Worm (Caenorhabditis elegans) whole organism, L4/young adult: ENCODE data around the gene srab-11.

Experiments used
- W03F9.2 ChIP-seq: fragments of 150-350 bp; optimal IDR thresholded peaks from 2 replicates; lab custom pipeline; 2014; ENCODE audit warnings: missing biosample characterization, missing genetic modification characterization
- him-1 ChIP-seq: sonication (generic microtip); optimal IDR thresholded peaks from 2 replicates; lab custom pipeline; 2016; ENCODE audit warnings: missing genotype, missing genetic modification reagents, missing genetic modification characterization, missing compliant biosample characterization

DNA sequence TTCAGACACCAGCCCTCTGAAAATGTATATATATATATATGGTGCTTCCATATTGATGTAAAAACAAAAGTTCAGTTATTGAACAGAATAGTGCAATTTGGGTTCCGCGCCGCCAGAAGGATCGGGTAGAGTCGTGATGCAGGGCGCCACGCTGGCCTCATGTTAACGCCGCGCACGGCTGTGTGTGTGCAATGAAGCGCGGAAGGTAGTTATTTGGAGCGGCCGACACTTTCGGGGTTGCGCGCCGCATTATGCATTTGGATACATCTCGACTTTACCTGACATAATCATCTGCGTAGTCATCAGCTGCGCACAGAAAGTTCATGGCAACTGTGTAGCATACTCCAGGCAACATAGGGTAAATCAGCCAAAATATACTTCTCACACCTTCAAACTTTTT is 40.0 kb downstream of the srab-11 start:
- TF ChIP-seq W03F9.2 (tag; lab: Kevin White, UChicago) (no peak), him-1 (tag; lab: Kevin White, UChicago) (no peak)
